Fruit fly (Drosophila melanogaster) whole organism, embryonic: ENCODE results near the gene CG12818.

Experiments
- Aef1 ChIP-seq: fragments of 200-800 bp; sonication (Bioruptor generic); IDR thresholded peaks from 3 replicates; pipeline ENCODE4 v1.3.6; 2022; ENCODE audit warnings: missing biosample characterization, missing genetic modification characterization
- B-H2 ChIP-seq: fragments of 200-800 bp; sonication (Bioruptor generic); optimal IDR thresholded peaks from 2 replicates; lab custom pipeline; 2018; ENCODE audit warnings: missing biosample characterization, mild to moderate bottlenecking, missing genetic modification characterization
- Bdp1 ChIP-seq: fragments of 200-800 bp; sonication (Bioruptor generic); optimal IDR thresholded peaks from 3 replicates; lab custom pipeline; 2016; ENCODE audit warnings: missing biosample characterization, missing genetic modification characterization
- CG11504 ChIP-seq: fragments of 200-800 bp; sonication (Bioruptor generic); optimal IDR thresholded peaks from 3 replicates; lab custom pipeline; 2019; ENCODE audit warnings: missing biosample characterization, mild to moderate bottlenecking, missing genetic modification characterization, moderate library complexity
- CG15011 ChIP-seq: fragments of 200-800 bp; sonication (Bioruptor generic); optimal IDR thresholded peaks from 3 replicates; lab custom pipeline; 2018; ENCODE audit warnings: missing biosample characterization, mild to moderate bottlenecking, missing genetic modification characterization
- CG1603 ChIP-seq: fragments of 200-800 bp; sonication (Bioruptor generic); optimal IDR thresholded peaks from 2 replicates; lab custom pipeline; 2019; ENCODE audit warnings: missing biosample characterization, mild to moderate bottlenecking, missing genetic modification characterization, moderate library complexity
- CG16779 ChIP-seq: fragments of 200-800 bp; sonication (Bioruptor generic); IDR thresholded peaks from 2 replicates; pipeline ENCODE4 v1.3.6; 2022; ENCODE audit warnings: missing biosample characterization, missing genetic modification characterization
- CG3281 ChIP-seq: fragments of 200-800 bp; sonication (Bioruptor generic); optimal IDR thresholded peaks from 3 replicates; lab custom pipeline; 2017; ENCODE audit warnings: missing biosample characterization, mild to moderate bottlenecking, missing genetic modification characterization
- CG33557 ChIP-seq: fragments of 200-800 bp; sonication (Bioruptor generic); optimal IDR thresholded peaks from 2 replicates; lab custom pipeline; 2019; ENCODE audit warnings: missing biosample characterization, mild to moderate bottlenecking, missing genetic modification characterization, moderate library complexity
- CG42726 ChIP-seq: fragments of 200-800 bp; sonication (Bioruptor generic); IDR thresholded peaks from 2 replicates; pipeline ENCODE4 v1.3.6; 2022; ENCODE audit warnings: missing biosample characterization, missing genetic modification characterization; ENCODE audit not compliant: partially characterized antibody
- CG4282 ChIP-seq: fragments of 200-800 bp; sonication (Bioruptor generic); optimal IDR thresholded peaks from 2 replicates; lab custom pipeline; 2016; ENCODE audit warnings: missing biosample characterization, missing genetic modification characterization
- CG4424 ChIP-seq: fragments of 200-800 bp; sonication (Bioruptor generic); optimal IDR thresholded peaks from 3 replicates; lab custom pipeline; 2016; ENCODE audit warnings: missing biosample characterization, missing genetic modification characterization
- CG7786 ChIP-seq: fragments of 200-800 bp; sonication (Bioruptor generic); optimal IDR thresholded peaks from 2 replicates; lab custom pipeline; 2016; ENCODE audit warnings: missing biosample characterization, missing genetic modification characterization
- CG8281 ChIP-seq: fragments of 200-800 bp; sonication (Bioruptor generic); optimal IDR thresholded peaks from 2 replicates; lab custom pipeline; 2018; ENCODE audit warnings: missing biosample characterization, mild to moderate bottlenecking, missing genetic modification characterization, moderate library complexity
- CG8359 ChIP-seq: fragments of 200-800 bp; sonication (Bioruptor generic); optimal IDR thresholded peaks from 2 replicates; lab custom pipeline; 2017; ENCODE audit warnings: missing biosample characterization, mild to moderate bottlenecking, missing genetic modification characterization, borderline replicate concordance
- CG8924 ChIP-seq: fragments of 200-800 bp; optimal IDR thresholded peaks from 3 replicates; lab custom pipeline; 2019; ENCODE audit warnings: missing biosample characterization, mild to moderate bottlenecking, missing genetic modification characterization, moderate library complexity
- CG9437 ChIP-seq: fragments of 200-800 bp; sonication (Bioruptor generic); optimal IDR thresholded peaks from 2 replicates; lab custom pipeline; 2018; ENCODE audit warnings: missing biosample characterization, mild to moderate bottlenecking, missing genetic modification characterization
- Dek ChIP-seq: fragments of 200-800 bp; sonication (Bioruptor generic); optimal IDR thresholded peaks from 3 replicates; lab custom pipeline; 2019; ENCODE audit warnings: missing biosample characterization, mild to moderate bottlenecking, missing genetic modification characterization, moderate library complexity
- Eip74EF ChIP-seq, 2 experiments: fragments of 200-800 bp in 1 of 2; fragments of >200 bp in 1 of 2; sonication (Bioruptor generic) in 1 of 2; optimal IDR thresholded peaks; 2 replicates each; lab custom pipeline; 2017 to 2019; ENCODE audit warnings: missing biosample characterization in 2 of 2, missing genetic modification characterization in 2 of 2, mild to moderate bottlenecking in 1 of 2, moderate library complexity in 1 of 2
- HLH4C ChIP-seq: fragments of 200-800 bp; sonication (Bioruptor generic); IDR thresholded peaks from 3 replicates; pipeline ENCODE4 v1.3.6; 2022; ENCODE audit warnings: missing biosample characterization, missing genetic modification characterization; ENCODE audit not compliant: partially characterized antibody
- HLHmδ ChIP-seq: fragments of 200-800 bp; sonication (Bioruptor generic); optimal IDR thresholded peaks from 2 replicates; lab custom pipeline; 2018; ENCODE audit warnings: missing biosample characterization, mild to moderate bottlenecking, missing genetic modification characterization, moderate library complexity
- Hr78 ChIP-seq, 2 experiments: fragments of 200-800 bp in 1 of 2; fragments of >200 bp in 1 of 2; sonication (Bioruptor generic) in 1 of 2; optimal IDR thresholded peaks; 2 replicates each; lab custom pipeline; 2017 to 2019; ENCODE audit warnings: missing biosample characterization in 2 of 2, missing genetic modification characterization in 2 of 2, mild to moderate bottlenecking in 1 of 2, moderate library complexity in 1 of 2
- Six4 ChIP-seq: fragments of 200-800 bp; sonication (Bioruptor generic); optimal IDR thresholded peaks from 2 replicates; lab custom pipeline; 2016; ENCODE audit warnings: missing biosample characterization, missing genetic modification characterization
- Sox100B ChIP-seq: fragments of 200-800 bp; sonication (Bioruptor generic); optimal IDR thresholded peaks from 3 replicates; lab custom pipeline; 2018; ENCODE audit warnings: missing biosample characterization, mild to moderate bottlenecking, missing genetic modification characterization
- Sox102F ChIP-seq: fragments of 200-800 bp; sonication (Bioruptor generic); optimal IDR thresholded peaks from 2 replicates; lab custom pipeline; 2018; ENCODE audit warnings: missing biosample characterization, mild to moderate bottlenecking, missing genetic modification characterization, moderate library complexity
- ab ChIP-seq: fragments of 200-800 bp; sonication (Bioruptor generic); optimal IDR thresholded peaks from 2 replicates; lab custom pipeline; 2016; ENCODE audit warnings: missing biosample characterization, missing genetic modification characterization
- btn ChIP-seq: fragments of 200-800 bp; sonication (Bioruptor generic); optimal IDR thresholded peaks from 2 replicates; lab custom pipeline; 2016; ENCODE audit warnings: missing biosample characterization, missing genetic modification characterization
- cato ChIP-seq: fragments of 200-800 bp; sonication (Bioruptor generic); optimal IDR thresholded peaks from 2 replicates; lab custom pipeline; 2016; ENCODE audit warnings: missing biosample characterization, missing genetic modification characterization, borderline replicate concordance
- fd64A ChIP-seq: fragments of 200-800 bp; sonication (Bioruptor generic); optimal IDR thresholded peaks from 3 replicates; lab custom pipeline; 2018; ENCODE audit warnings: missing biosample characterization, mild to moderate bottlenecking, missing genetic modification characterization
- grau ChIP-seq: fragments of 200-800 bp; optimal IDR thresholded peaks from 3 replicates; lab custom pipeline; 2019; ENCODE audit warnings: missing biosample characterization, mild to moderate bottlenecking, missing genetic modification characterization, moderate library complexity
- lov ChIP-seq, 2 experiments: fragments of 200-800 bp in 1 of 2; fragments of >200 bp in 1 of 2; sonication (Bioruptor generic) in 1 of 2; IDR thresholded peaks in 1 of 2; optimal IDR thresholded peaks in 1 of 2; 2 replicates in 1 of 2; 3 replicates in 1 of 2; pipeline versions ENCODE4 v1.3.6 to Lab custom; 2017 to 2022; ENCODE audit warnings: missing biosample characterization in 1 of 2, missing genetic modification characterization in 1 of 2
- mirr ChIP-seq: fragments of 200-800 bp; sonication (Bioruptor generic); optimal IDR thresholded peaks from 3 replicates; lab custom pipeline; 2018; ENCODE audit warnings: missing biosample characterization, mild to moderate bottlenecking, missing genetic modification characterization
- nerfin-2 ChIP-seq: fragments of 200-800 bp; sonication (Bioruptor generic); IDR thresholded peaks from 2 replicates; pipeline ENCODE4 v1.3.6; 2022; ENCODE audit warnings: missing biosample characterization, missing genetic modification characterization; ENCODE audit not compliant: partially characterized antibody
- pfk ChIP-seq: fragments of 200-800 bp; sonication (Bioruptor generic); optimal IDR thresholded peaks from 2 replicates; lab custom pipeline; 2018; ENCODE audit warnings: missing biosample characterization, mild to moderate bottlenecking, missing genetic modification characterization, moderate library complexity
- pnt ChIP-seq: fragments of 200-800 bp; sonication (Bioruptor generic); optimal IDR thresholded peaks from 3 replicates; lab custom pipeline; 2016; ENCODE audit warnings: missing biosample characterization, missing genetic modification characterization
- sens-2 ChIP-seq: fragments of 200-800 bp; sonication (Bioruptor generic); IDR thresholded peaks from 2 replicates; pipeline ENCODE4 v1.3.6; 2022; ENCODE audit warnings: missing biosample characterization, missing genetic modification characterization
- shn ChIP-seq: fragments of 200-800 bp; sonication (Bioruptor generic); optimal IDR thresholded peaks from 3 replicates; lab custom pipeline; 2016; ENCODE audit warnings: missing biosample characterization, missing genetic modification characterization
- sim ChIP-seq: fragments of 200-800 bp; sonication (Bioruptor generic); IDR thresholded peaks from 2 replicates; pipeline ENCODE4 v1.3.6; 2022; ENCODE audit warnings: missing biosample characterization, missing genetic modification characterization
- slou ChIP-seq: fragments of 200-800 bp; sonication (Bioruptor generic); optimal IDR thresholded peaks from 3 replicates; lab custom pipeline; 2016; ENCODE audit warnings: missing biosample characterization, missing genetic modification characterization
- stwl ChIP-seq: fragments of 200-800 bp; sonication (Bioruptor generic); optimal IDR thresholded peaks from 3 replicates; lab custom pipeline; 2018; ENCODE audit warnings: missing biosample characterization, mild to moderate bottlenecking, missing genetic modification characterization, moderate library complexity
- tin ChIP-seq: fragments of 200-800 bp; sonication (Bioruptor generic); optimal IDR thresholded peaks from 3 replicates; lab custom pipeline; 2016; ENCODE audit warnings: missing biosample characterization, missing genetic modification characterization
- tll ChIP-seq, 2 experiments: fragments of 200-800 bp in 1 of 2; fragments of >200 bp in 1 of 2; sonication (Bioruptor generic) in 1 of 2; optimal IDR thresholded peaks; 2 replicates each; lab custom pipeline; 2017 to 2019; ENCODE audit warnings: missing biosample characterization in 2 of 2, missing genetic modification characterization in 2 of 2, mild to moderate bottlenecking in 1 of 2, moderate library complexity in 1 of 2
- twi ChIP-seq: fragments of 200-800 bp; optimal IDR thresholded peaks from 2 replicates; lab custom pipeline; 2019; ENCODE audit warnings: missing biosample characterization, mild to moderate bottlenecking, missing genetic modification characterization, moderate library complexity
- unc-4 ChIP-seq: fragments of 200-800 bp; sonication (Bioruptor generic); IDR thresholded peaks from 2 replicates; pipeline ENCODE4 v1.3.6; 2022; ENCODE audit warnings: missing biosample characterization, missing genetic modification characterization; ENCODE audit not compliant: partially characterized antibody
- z ChIP-seq: fragments of 200-800 bp; sonication (Bioruptor generic); IDR thresholded peaks from 3 replicates; pipeline ENCODE4 v1.3.6; 2022; ENCODE audit warnings: missing biosample characterization, missing genetic modification characterization
- zen ChIP-seq: fragments of 200-800 bp; sonication (Bioruptor generic); optimal IDR thresholded peaks from 3 replicates; lab custom pipeline; 2018; ENCODE audit warnings: missing biosample characterization, mild to moderate bottlenecking, missing genetic modification characterization, moderate library complexity
- zfh1 ChIP-seq: fragments of 200-800 bp; sonication (Bioruptor generic); IDR thresholded peaks from 3 replicates; pipeline ENCODE4 v1.3.6; 2022; ENCODE audit warnings: missing biosample characterization, missing genetic modification characterization

Gene CG12818

DNA sequence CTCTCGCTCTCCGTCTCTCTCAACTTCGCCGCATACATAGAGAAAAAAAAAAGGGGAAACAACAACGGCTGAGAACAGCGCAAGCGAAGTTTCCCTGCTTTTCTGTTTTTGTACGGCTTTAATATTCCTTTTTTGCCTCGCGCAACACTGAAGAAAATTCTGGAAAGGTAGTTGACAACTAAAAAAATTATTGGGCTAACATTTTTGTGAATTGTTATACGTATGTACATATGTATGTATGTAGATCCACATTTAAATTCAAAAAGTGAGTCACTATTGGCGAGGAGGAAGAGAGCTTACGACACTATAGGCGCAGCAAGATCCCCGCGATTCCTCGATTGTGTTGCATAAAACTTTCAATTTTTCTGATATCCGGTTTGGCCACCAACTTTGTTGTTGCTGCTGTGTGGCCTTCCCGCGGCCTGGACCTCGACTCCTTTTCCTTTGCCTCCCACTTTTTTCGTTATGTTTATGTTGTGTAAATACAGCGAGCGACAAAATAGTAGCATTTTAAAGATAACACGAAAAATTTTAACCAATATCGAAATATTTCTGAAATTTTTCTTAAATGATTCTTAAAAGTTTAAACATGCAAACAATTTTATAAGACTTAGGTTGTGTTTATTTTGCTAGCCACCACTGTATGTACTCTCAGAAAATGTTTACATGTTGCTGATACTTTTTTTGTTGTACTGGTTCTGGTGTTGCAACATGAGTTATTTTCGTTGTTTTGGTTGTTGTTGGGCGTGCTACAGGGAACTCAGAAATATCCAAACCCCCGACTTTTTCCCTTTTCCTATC is 25.4 kb downstream of the CG12818 start (continued):
- TF ChIP-seq tll (GFP tag; optimal IDR thresholded peaks at IDR 0.05; lab: Kevin White, UChicago) (peak in 1 of 2 experiments; percentile 57), zfh1 (no peak), Sox100B (GFP tag; lab: Kevin White, UChicago) (peak; percentile 87), Sox102F (peak; percentile 85), slou (GFP tag; lab: Kevin White, UChicago) (peak; percentile 20), HLH4C (GFP tag; lab: Robert Waterston, UW) (no peak), grau (tag; lab: Kevin White, UChicago) (peak; percentile 84), mirr (no peak), shn (GFP tag; lab: Kevin White, UChicago) (peak; percentile 65), Dek (tag; lab: Kevin White, UChicago) (peak; percentile 84), lov (optimal IDR thresholded peaks at IDR 0.05; lab: Kevin White, UChicago) (no peak), lov (GFP tag; IDR thresholded peaks at IDR 0.05; lab: Robert Waterston, UW) (no peak), CG8281 (peak; percentile 35), unc-4 (GFP tag; lab: Robert Waterston, UW) (no peak), sens-2 (GFP tag; lab: Robert Waterston, UW) (no peak), CG16779 (GFP tag; lab: Robert Waterston, UW) (no peak), ab (GFP tag; lab: Kevin White, UChicago) (no peak), CG8924 (tag; lab: Kevin White, UChicago) (peak; percentile 83), CG9437 (GFP tag; lab: Kevin White, UChicago) (peak; percentile 67), B-H2 (GFP tag; lab: Kevin White, UChicago) (no peak), Hr78 (GFP tag; optimal IDR thresholded peaks at IDR 0.05; lab: Kevin White, UChicago) (no peak), tin (GFP tag; lab: Kevin White, UChicago) (peak; percentile 70), CG3281 (GFP tag; lab: Kevin White, UChicago) (peak; percentile 79), Eip74EF (GFP tag; optimal IDR thresholded peaks at IDR 0.05; lab: Kevin White, UChicago) (no peak), Bdp1 (GFP tag; lab: Kevin White, UChicago) (peak; percentile 60), CG8359 (GFP tag; lab: Kevin White, UChicago) (peak; percentile 24), Six4 (GFP tag; lab: Kevin White, UChicago) (peak; percentile 65), CG7786 (GFP tag; lab: Kevin White, UChicago) (peak; percentile 71), nerfin-2 (GFP tag; lab: Robert Waterston, UW) (no peak), pnt (GFP tag; lab: Kevin White, UChicago) (peak; percentile 54), CG4424 (peak; percentile 85), stwl (tag; lab: Kevin White, UChicago) (no peak), CG15011 (GFP tag; lab: Kevin White, UChicago) (peak; percentile 63), HLHmδ (GFP tag; lab: Kevin White, UChicago) (no peak), CG42726 (GFP tag; lab: Robert Waterston, UW) (no peak), CG33557 (GFP tag; lab: Kevin White, UChicago) (peak; percentile 67), Aef1 (GFP tag; lab: Robert Waterston, UW) (no peak), twi (peak; percentile 39), CG1603 (tag; lab: Kevin White, UChicago) (peak; percentile 85), sim (GFP tag; lab: Robert Waterston, UW) (no peak), CG4282 (GFP tag; lab: Kevin White, UChicago) (peak; percentile 64), pfk (GFP tag; lab: Kevin White, UChicago) (no peak), btn (GFP tag; lab: Kevin White, UChicago) (peak; percentile 69), z (GFP tag; lab: Robert Waterston, UW) (no peak), fd64A (GFP tag; lab: Kevin White, UChicago) (no peak), CG11504 (tag; lab: Kevin White, UChicago) (peak; percentile 98), zen (tag; lab: Kevin White, UChicago) (peak; percentile 63), cato (peak; percentile 38)
